Fruit fly (Drosophila melanogaster) whole organism, embryonic: ENCODE results near the gene Kal1.

Experiments used
- BEAF-32 ChIP-seq: fragments of 200-800 bp; sonication (Bioruptor generic); optimal IDR thresholded peaks from 3 replicates; lab custom pipeline; 2017; ENCODE audit warnings: missing biosample characterization, missing genetic modification characterization, mild to moderate bottlenecking, moderate library complexity, missing genetic modification reagents
- CG10543 ChIP-seq: fragments of 200-800 bp; sonication (Bioruptor generic); optimal IDR thresholded peaks from 3 replicates; lab custom pipeline; 2017; ENCODE audit warnings: missing biosample characterization, mild to moderate bottlenecking, missing genetic modification characterization, moderate library complexity
- CG11093 ChIP-seq: fragments of 200-800 bp; sonication (Bioruptor generic); IDR thresholded peaks from 3 replicates; pipeline ENCODE4 v1.3.6; 2022; ENCODE audit warnings: missing biosample characterization, missing genetic modification characterization
- CG12659 ChIP-seq: fragments of 200-800 bp; sonication (Bioruptor generic); optimal IDR thresholded peaks from 3 replicates; lab custom pipeline; 2017; ENCODE audit warnings: mild to moderate bottlenecking, missing biosample characterization, missing genetic modification reagents, missing genetic modification characterization
- CG12769 ChIP-seq: fragments of 200-800 bp; sonication (Bioruptor generic); optimal IDR thresholded peaks from 2 replicates; lab custom pipeline; 2019; ENCODE audit warnings: missing biosample characterization, mild to moderate bottlenecking, missing genetic modification characterization, moderate library complexity
- CG13624 ChIP-seq: fragments of 200-800 bp; sonication (Bioruptor generic); optimal IDR thresholded peaks from 2 replicates; lab custom pipeline; 2016; ENCODE audit warnings: missing biosample characterization, missing genetic modification characterization
- CG14860 ChIP-seq: fragments of 200-800 bp; sonication (Bioruptor generic); IDR thresholded peaks from 3 replicates; pipeline ENCODE4 v1.3.6; 2022; ENCODE audit warnings: missing biosample characterization, missing genetic modification characterization; ENCODE audit not compliant: partially characterized antibody
- CG15073 ChIP-seq: fragments of 200-800 bp; sonication (Bioruptor generic); optimal IDR thresholded peaks from 2 replicates; lab custom pipeline; 2016; ENCODE audit warnings: missing biosample characterization, missing genetic modification characterization
- CG1603 ChIP-seq: fragments of 200-800 bp; sonication (Bioruptor generic); optimal IDR thresholded peaks from 2 replicates; lab custom pipeline; 2019; ENCODE audit warnings: missing biosample characterization, mild to moderate bottlenecking, missing genetic modification characterization, moderate library complexity
- CG16813 ChIP-seq: fragments of 200-800 bp; sonication (Bioruptor generic); IDR thresholded peaks from 3 replicates; pipeline ENCODE4 v1.3.6; 2022; ENCODE audit warnings: missing biosample characterization, missing genetic modification characterization; ENCODE audit not compliant: partially characterized antibody
- CG17186 ChIP-seq: fragments of 200-800 bp; sonication (Bioruptor generic); optimal IDR thresholded peaks from 3 replicates; lab custom pipeline; 2017; ENCODE audit warnings: missing biosample characterization, missing genetic modification reagents, missing genetic modification characterization
- CG17612 ChIP-seq: fragments of 200-800 bp; sonication (Bioruptor generic); IDR thresholded peaks from 2 replicates; pipeline ENCODE4 v1.3.6; 2022; ENCODE audit warnings: missing biosample characterization, missing genetic modification characterization
- CG31365 ChIP-seq: fragments of 200-800 bp; sonication (Bioruptor generic); optimal IDR thresholded peaks from 2 replicates; lab custom pipeline; 2018; ENCODE audit warnings: missing biosample characterization, mild to moderate bottlenecking, missing genetic modification characterization
- CG33213 ChIP-seq: fragments of 200-800 bp; sonication (Bioruptor generic); optimal IDR thresholded peaks from 3 replicates; lab custom pipeline; 2016; ENCODE audit warnings: missing biosample characterization, missing genetic modification characterization
- CG34376 ChIP-seq: fragments of 200-800 bp; sonication (Bioruptor generic); optimal IDR thresholded peaks from 2 replicates; lab custom pipeline; 2018; ENCODE audit warnings: missing biosample characterization, mild to moderate bottlenecking, missing genetic modification characterization
- CG4730 ChIP-seq: fragments of 200-800 bp; sonication (Bioruptor generic); IDR thresholded peaks from 2 replicates; pipeline ENCODE4 v1.3.6; 2022; ENCODE audit warnings: missing biosample characterization, missing genetic modification characterization
- CG5953 ChIP-seq: fragments of 200-800 bp; sonication (Bioruptor generic); IDR thresholded peaks from 2 replicates; pipeline ENCODE4 v1.3.6; 2022; ENCODE audit warnings: missing biosample characterization, missing genetic modification characterization
- CG7987 ChIP-seq: fragments of 200-800 bp; sonication (Bioruptor generic); optimal IDR thresholded peaks from 2 replicates; lab custom pipeline; 2018; ENCODE audit warnings: missing biosample characterization, mild to moderate bottlenecking, missing genetic modification characterization, moderate library complexity
- CG8290 ChIP-seq, 3 experiments: fragments of 200-800 bp; sonication (Bioruptor generic); optimal IDR thresholded peaks; 2 replicates each; lab custom pipeline; 2016 to 2019; ENCODE audit warnings: missing biosample characterization in 3 of 3, missing genetic modification characterization in 3 of 3, mild to moderate bottlenecking in 2 of 3, moderate library complexity in 1 of 3
- CG8478 ChIP-seq: fragments of >200 bp; optimal IDR thresholded peaks from 2 replicates; lab custom pipeline; 2018
- CG9797 ChIP-seq: fragments of 200-800 bp; sonication (Bioruptor generic); optimal IDR thresholded peaks from 3 replicates; lab custom pipeline; 2018; ENCODE audit warnings: missing biosample characterization, mild to moderate bottlenecking, missing genetic modification characterization
- CG9932 ChIP-seq: fragments of 200-800 bp; sonication (Bioruptor generic); IDR thresholded peaks from 2 replicates; pipeline ENCODE4 v1.3.6; 2022; ENCODE audit warnings: missing biosample characterization, missing genetic modification characterization
- CoRest ChIP-seq: fragments of 200-800 bp; sonication (Bioruptor generic); optimal IDR thresholded peaks from 3 replicates; lab custom pipeline; 2018; ENCODE audit warnings: missing biosample characterization, mild to moderate bottlenecking, missing genetic modification characterization, moderate library complexity
- D ChIP-seq, 2 experiments: fragments of 200-800 bp in 1 of 2; fragments of >200 bp in 1 of 2; sonication (Bioruptor generic) in 1 of 2; optimal IDR thresholded peaks; 2 replicates in 1 of 2; 3 replicates in 1 of 2; lab custom pipeline; 2017; ENCODE audit warnings: mild to moderate bottlenecking in 1 of 2, missing biosample characterization in 1 of 2, missing genetic modification characterization in 1 of 2, missing genetic modification reagents in 1 of 2
- Dek ChIP-seq: fragments of 200-800 bp; sonication (Bioruptor generic); optimal IDR thresholded peaks from 3 replicates; lab custom pipeline; 2019; ENCODE audit warnings: missing biosample characterization, mild to moderate bottlenecking, missing genetic modification characterization, moderate library complexity
- Dip2 ChIP-seq: fragments of 200-800 bp; sonication (Bioruptor generic); IDR thresholded peaks from 2 replicates; pipeline ENCODE4 v1.3.6; 2022; ENCODE audit warnings: missing biosample characterization, missing genetic modification characterization
- Elba2 ChIP-seq: fragments of 200-800 bp; sonication (Bioruptor generic); optimal IDR thresholded peaks from 3 replicates; lab custom pipeline; 2016; ENCODE audit warnings: missing biosample characterization, missing genetic modification characterization
- H15 ChIP-seq: fragments of 200-800 bp; sonication (Bioruptor generic); IDR thresholded peaks from 3 replicates; pipeline ENCODE4 v1.3.6; 2022; ENCODE audit warnings: missing biosample characterization, missing genetic modification characterization
- HLH54F ChIP-seq: fragments of 200-800 bp; sonication (Bioruptor generic); optimal IDR thresholded peaks from 3 replicates; lab custom pipeline; 2016; ENCODE audit warnings: missing biosample characterization, missing genetic modification characterization
- Hand ChIP-seq: fragments of 200-800 bp; sonication (Bioruptor generic); optimal IDR thresholded peaks from 2 replicates; lab custom pipeline; 2017; ENCODE audit warnings: mild to moderate bottlenecking, missing biosample characterization, missing genetic modification reagents, missing genetic modification characterization
- Hmx ChIP-seq: fragments of 200-800 bp; sonication (Bioruptor generic); optimal IDR thresholded peaks from 2 replicates; lab custom pipeline; 2016; ENCODE audit warnings: missing biosample characterization, missing genetic modification characterization
- Jarid2 ChIP-seq: fragments of 200-800 bp; sonication (Bioruptor generic); optimal IDR thresholded peaks from 3 replicates; lab custom pipeline; 2017; ENCODE audit warnings: mild to moderate bottlenecking, missing biosample characterization, missing genetic modification reagents, missing genetic modification characterization
- Max ChIP-seq: fragments of 200-800 bp; sonication (Bioruptor generic); optimal IDR thresholded peaks from 2 replicates; lab custom pipeline; 2016; ENCODE audit warnings: missing biosample characterization, mild to moderate bottlenecking, missing genetic modification characterization
- Meics ChIP-seq: fragments of 200-800 bp; sonication (Bioruptor generic); optimal IDR thresholded peaks from 2 replicates; lab custom pipeline; 2017; ENCODE audit warnings: missing biosample characterization, mild to moderate bottlenecking, missing genetic modification characterization
- Sin3A ChIP-seq: fragments of >200 bp; optimal IDR thresholded peaks from 2 replicates; lab custom pipeline; 2018
- Xbp1 ChIP-seq: fragments of 200-800 bp; sonication (Bioruptor generic); optimal IDR thresholded peaks from 3 replicates; lab custom pipeline; 2016; ENCODE audit warnings: missing biosample characterization, mild to moderate bottlenecking, missing genetic modification characterization
- YL-1 ChIP-seq: fragments of 200-800 bp; sonication (Bioruptor generic); optimal IDR thresholded peaks from 3 replicates; lab custom pipeline; 2017; ENCODE audit warnings: missing biosample characterization, mild to moderate bottlenecking, missing genetic modification characterization
- abd-A ChIP-seq: fragments of 200-800 bp; sonication (Bioruptor generic); optimal IDR thresholded peaks from 3 replicates; lab custom pipeline; 2019; ENCODE audit warnings: missing biosample characterization, mild to moderate bottlenecking, missing genetic modification characterization, moderate library complexity
- ap ChIP-seq: fragments of 200-800 bp; sonication (Bioruptor generic); IDR thresholded peaks from 2 replicates; pipeline ENCODE4 v1.3.6; 2022; ENCODE audit warnings: missing biosample characterization, missing genetic modification characterization
- crc ChIP-seq: fragments of 200-800 bp; sonication (Bioruptor generic); optimal IDR thresholded peaks from 2 replicates; lab custom pipeline; 2016; ENCODE audit warnings: missing biosample characterization, missing genetic modification characterization
- cwo ChIP-seq: fragments of 200-800 bp; sonication (Bioruptor generic); optimal IDR thresholded peaks from 3 replicates; lab custom pipeline; 2017; ENCODE audit warnings: missing biosample characterization, missing genetic modification characterization, mild to moderate bottlenecking, moderate library complexity, missing genetic modification reagents
- dmrt11E ChIP-seq: fragments of 200-800 bp; sonication (Bioruptor generic); optimal IDR thresholded peaks from 3 replicates; lab custom pipeline; 2018; ENCODE audit warnings: missing biosample characterization, mild to moderate bottlenecking, missing genetic modification characterization, moderate library complexity
- dpn ChIP-seq, 2 experiments: fragments of 200-800 bp; sonication (Bioruptor generic); optimal IDR thresholded peaks; 3 replicates each; lab custom pipeline; 2016; ENCODE audit warnings: missing biosample characterization in 2 of 2, missing genetic modification characterization in 2 of 2
- grau ChIP-seq: fragments of 200-800 bp; optimal IDR thresholded peaks from 3 replicates; lab custom pipeline; 2019; ENCODE audit warnings: missing biosample characterization, mild to moderate bottlenecking, missing genetic modification characterization, moderate library complexity
- gro ChIP-seq: fragments of 200-800 bp; sonication (Bioruptor generic); optimal IDR thresholded peaks from 2 replicates; lab custom pipeline; 2016; ENCODE audit warnings: missing biosample characterization, missing genetic modification characterization
- her ChIP-seq: fragments of 200-800 bp; sonication (Bioruptor generic); optimal IDR thresholded peaks from 2 replicates; lab custom pipeline; 2016; ENCODE audit warnings: missing biosample characterization, missing genetic modification characterization
- repo ChIP-seq: fragments of 200-800 bp; sonication (Bioruptor generic); optimal IDR thresholded peaks from 2 replicates; lab custom pipeline; 2016; ENCODE audit warnings: missing biosample characterization, missing genetic modification characterization
- run ChIP-seq: fragments of 200-800 bp; sonication (Bioruptor generic); optimal IDR thresholded peaks from 3 replicates; lab custom pipeline; 2018; ENCODE audit warnings: missing biosample characterization, mild to moderate bottlenecking, missing genetic modification characterization
- sqz ChIP-seq: fragments of 200-800 bp; sonication (Bioruptor generic); optimal IDR thresholded peaks from 3 replicates; lab custom pipeline; 2018; ENCODE audit warnings: missing biosample characterization, mild to moderate bottlenecking, missing genetic modification characterization
- tgo ChIP-seq: fragments of 200-800 bp; sonication (Bioruptor generic); IDR thresholded peaks from 3 replicates; pipeline ENCODE4 v1.3.6; 2022; ENCODE audit warnings: missing biosample characterization, missing genetic modification characterization

Kal1 gene

dm6 chr3R:24105312-24105902 is 35.8 kb upstream of the Kal1 start, which contains the start of gene Syx1A (continued):
- TF ChIP-seq run (tag; lab: Kevin White, UChicago) (peak; percentile 5), Xbp1 (GFP tag; lab: Kevin White, UChicago) (no peak), abd-A (peak; percentile 25), CG9797 (GFP tag; lab: Kevin White, UChicago) (peak; percentile 94), YL-1 (GFP tag; lab: Kevin White, UChicago) (peak; percentile 27), Meics (no peak), ap (GFP tag; lab: Robert Waterston, UW) (no peak), CG9932 (GFP tag; lab: Robert Waterston, UW) (no peak), Elba2 (GFP tag; lab: Kevin White, UChicago) (no peak), Hmx (GFP tag; lab: Kevin White, UChicago) (no peak), CG17186 (GFP tag; lab: Kevin White, UChicago) (peak; percentile 23), CG8478 (lab: Kevin White, UChicago) (no peak), Jarid2 (GFP tag; lab: Kevin White, UChicago) (peak; percentile 91), tgo (GFP tag; lab: Robert Waterston, UW) (no peak), CG1603 (tag; lab: Kevin White, UChicago) (peak; percentile 75), cwo (GFP tag; lab: Kevin White, UChicago) (peak; percentile 26), Dek (tag; lab: Kevin White, UChicago) (no peak), CG5953 (GFP tag; lab: Robert Waterston, UW) (no peak), CG13624 (peak; percentile 32), repo (GFP tag; lab: Kevin White, UChicago) (no peak), sqz (GFP tag; lab: Kevin White, UChicago) (peak; percentile 72), Dip2 (GFP tag; lab: Robert Waterston, UW) (no peak), CG12769 (tag; lab: Kevin White, UChicago) (no peak), grau (tag; lab: Kevin White, UChicago) (peak; percentile 18), HLH54F (GFP tag; lab: Kevin White, UChicago) (no peak), Max (GFP tag; lab: Kevin White, UChicago) (no peak), gro (GFP tag; lab: Kevin White, UChicago) (peak; percentile 16), dmrt11E (tag; lab: Kevin White, UChicago) (no peak), CG31365 (tag; lab: Kevin White, UChicago) (no peak), D (optimal IDR thresholded peaks at IDR 0.05; lab: Kevin White, UChicago) (no peak), D (GFP tag; optimal IDR thresholded peaks at IDR 0.05; lab: Kevin White, UChicago) (no peak), CoRest (tag; lab: Kevin White, UChicago) (peak; percentile 11), dpn (GFP tag; optimal IDR thresholded peaks at IDR 0.05; lab: Kevin White, UChicago) (peak in 1 of 2 experiments; percentile 6), crc (no peak), CG7987 (GFP tag; lab: Kevin White, UChicago) (no peak), Sin3A (lab: Kevin White, UChicago) (peak; percentile 1), Hand (peak; percentile 2), CG16813 (no peak), H15 (GFP tag; lab: Robert Waterston, UW) (no peak), BEAF-32 (peak; percentile 48), CG33213 (GFP tag; lab: Kevin White, UChicago) (peak; percentile 73), CG11093 (GFP tag; lab: Robert Waterston, UW) (no peak), CG14860 (GFP tag; lab: Robert Waterston, UW) (no peak), CG17612 (GFP tag; lab: Robert Waterston, UW) (no peak), CG15073 (GFP tag; lab: Kevin White, UChicago) (no peak), CG34376 (GFP tag; lab: Kevin White, UChicago) (peak; percentile 26), her (GFP tag; lab: Kevin White, UChicago) (peak; percentile 23), CG8290 (GFP tag; optimal IDR thresholded peaks at IDR 0.05; lab: Kevin White, UChicago) (peak; percentile 3), CG8290 (tag; optimal IDR thresholded peaks at IDR 0.05; lab: Kevin White, UChicago) (peak in 1 of 2 experiments; percentile 75), CG12659 (GFP tag; lab: Kevin White, UChicago) (peak; percentile 60), CG10543 (GFP tag; lab: Kevin White, UChicago) (peak; percentile 68), CG4730 (GFP tag; lab: Robert Waterston, UW) (no peak)
